Worm (Caenorhabditis elegans) whole organism, L2 larva: ENCODE results near the gene C14C10.10.

Experiments used
- F13H6.1 ChIP-seq: sonication (generic microtip); optimal IDR thresholded peaks from 2 replicates; lab custom pipeline; 2016; ENCODE audit warnings: missing genetic modification characterization, missing compliant biosample characterization
- R02D3.7 ChIP-seq: fragments of 150-350 bp; optimal IDR thresholded peaks from 2 replicates; lab custom pipeline; 2014; ENCODE audit warnings: missing biosample characterization, missing genetic modification characterization
- Y55F3AM.14 ChIP-seq: fragments of 200-800 bp; sonication (Bioruptor generic); optimal IDR thresholded peaks from 2 replicates; lab custom pipeline; 2018; ENCODE audit warnings: mild to moderate bottlenecking, missing genetic modification characterization, missing compliant biosample characterization
- ZK546.5 ChIP-seq: sonication (generic microtip); optimal IDR thresholded peaks from 2 replicates; lab custom pipeline; 2017; ENCODE audit warnings: missing biosample characterization, missing genetic modification characterization
- alr-1 ChIP-seq: fragments of 150-350 bp; optimal IDR thresholded peaks from 2 replicates; lab custom pipeline; 2014; ENCODE audit warnings: missing biosample characterization, missing genetic modification characterization
- aly-2 ChIP-seq: fragments of 150-350 bp; optimal IDR thresholded peaks from 2 replicates; lab custom pipeline; 2014; ENCODE audit warnings: missing biosample characterization, missing genetic modification characterization
- ama-1 ChIP-seq: fragments of 150-350 bp; optimal IDR thresholded peaks from 2 replicates; lab custom pipeline; 2018; ENCODE audit warnings: inconsistent platforms
- ceh-16 ChIP-seq: fragments of 150-350 bp; optimal IDR thresholded peaks from 2 replicates; lab custom pipeline; 2014; ENCODE audit warnings: missing biosample characterization, missing genetic modification characterization
- crh-2 ChIP-seq: sonication (generic microtip); optimal IDR thresholded peaks from 2 replicates; lab custom pipeline; 2017; ENCODE audit warnings: missing biosample characterization, missing genetic modification characterization
- dmd-4 ChIP-seq: sonication (generic microtip); optimal IDR thresholded peaks from 2 replicates; lab custom pipeline; 2017; ENCODE audit warnings: missing biosample characterization, missing genetic modification characterization
- egl-27 ChIP-seq: sonication (generic microtip); optimal IDR thresholded peaks from 3 replicates; lab custom pipeline; 2017; ENCODE audit warnings: missing biosample characterization, missing genetic modification reagents, missing genetic modification characterization
- elt-1 ChIP-seq: fragments of 150-350 bp; optimal IDR thresholded peaks from 2 replicates; lab custom pipeline; 2014; ENCODE audit warnings: missing biosample characterization, missing genetic modification characterization
- elt-3 ChIP-seq: sonication (generic microtip); optimal IDR thresholded peaks from 2 replicates; lab custom pipeline; 2017; ENCODE audit warnings: missing biosample characterization, missing genetic modification characterization
- fos-1 ChIP-seq: fragments of 150-350 bp; optimal IDR thresholded peaks from 2 replicates; lab custom pipeline; 2014; ENCODE audit warnings: missing biosample characterization, missing genetic modification characterization
- gmeb-1 ChIP-seq: fragments of 150-350 bp; optimal IDR thresholded peaks from 2 replicates; lab custom pipeline; 2014; ENCODE audit warnings: missing biosample characterization, missing genetic modification characterization
- lin-13 ChIP-seq: fragments of 150-350 bp; optimal IDR thresholded peaks from 2 replicates; lab custom pipeline; 2014; ENCODE audit warnings: missing biosample characterization, missing genetic modification reagents, missing genetic modification characterization
- lin-39 ChIP-seq: fragments of 150-350 bp; optimal IDR thresholded peaks from 2 replicates; lab custom pipeline; 2014; ENCODE audit warnings: missing biosample characterization, missing genetic modification reagents, missing genetic modification characterization
- lsy-2 ChIP-seq, 2 experiments: fragments of 150-350 bp in 1 of 2; sonication (generic microtip) in 1 of 2; optimal IDR thresholded peaks; 2 replicates each; lab custom pipeline; 2014 to 2017; ENCODE audit warnings: missing biosample characterization in 2 of 2, missing genetic modification characterization in 2 of 2
- mbf-1 ChIP-seq: sonication (generic microtip); optimal IDR thresholded peaks from 2 replicates; lab custom pipeline; 2017; ENCODE audit warnings: missing biosample characterization, missing genetic modification characterization
- mdl-1 ChIP-seq, 2 experiments: fragments of 150-350 bp in 1 of 2; sonication (generic microtip) in 1 of 2; optimal IDR thresholded peaks; 2 replicates each; lab custom pipeline; 2017; ENCODE audit warnings: missing biosample characterization in 2 of 2, missing genetic modification characterization in 2 of 2
- nhr-12 ChIP-seq: fragments of 150-350 bp; optimal IDR thresholded peaks from 2 replicates; lab custom pipeline; 2014; ENCODE audit warnings: missing biosample characterization, missing genetic modification characterization
- nhr-129 ChIP-seq: fragments of 150-350 bp; optimal IDR thresholded peaks from 2 replicates; lab custom pipeline; 2014; ENCODE audit warnings: missing biosample characterization, missing genetic modification characterization
- nhr-21 ChIP-seq: fragments of 150-350 bp; optimal IDR thresholded peaks from 2 replicates; lab custom pipeline; 2014; ENCODE audit warnings: missing biosample characterization, missing genetic modification characterization
- nhr-23 ChIP-seq: fragments of 150-350 bp; optimal IDR thresholded peaks from 2 replicates; lab custom pipeline; 2014; ENCODE audit warnings: missing biosample characterization, missing genetic modification reagents, missing genetic modification characterization
- nhr-237 ChIP-seq: fragments of 150-350 bp; optimal IDR thresholded peaks from 2 replicates; lab custom pipeline; 2014; ENCODE audit warnings: missing biosample characterization, missing genetic modification characterization
- nhr-25 ChIP-seq: fragments of 150-350 bp; sonication (generic microtip); optimal IDR thresholded peaks from 3 replicates; lab custom pipeline; 2014; ENCODE audit warnings: missing biosample characterization, missing genetic modification characterization
- nhr-6 ChIP-seq: fragments of 150-350 bp; optimal IDR thresholded peaks from 2 replicates; lab custom pipeline; 2014; ENCODE audit warnings: missing biosample characterization, missing genetic modification characterization
- nhr-77 ChIP-seq: fragments of 150-350 bp; optimal IDR thresholded peaks from 2 replicates; lab custom pipeline; 2014; ENCODE audit warnings: missing biosample characterization, missing genetic modification characterization
- sem-4 ChIP-seq: fragments of 150-350 bp; optimal IDR thresholded peaks from 2 replicates; lab custom pipeline; 2014; ENCODE audit warnings: missing biosample characterization, missing genetic modification reagents, missing genetic modification characterization
- skn-1 ChIP-seq: sonication (generic microtip); optimal IDR thresholded peaks from 2 replicates; lab custom pipeline; 2017; ENCODE audit warnings: missing biosample characterization, missing genetic modification characterization
- snpc-4 ChIP-seq: fragments of 150-350 bp; optimal IDR thresholded peaks from 2 replicates; lab custom pipeline; 2014; ENCODE audit warnings: missing biosample characterization, missing genetic modification characterization
- unc-39 ChIP-seq: fragments of 150-350 bp; optimal IDR thresholded peaks from 2 replicates; lab custom pipeline; 2014; ENCODE audit warnings: missing biosample characterization, missing genetic modification characterization
- unc-55 ChIP-seq: fragments of 150-350 bp; sonication (generic microtip); optimal IDR thresholded peaks from 3 replicates; lab custom pipeline; 2014; ENCODE audit warnings: missing biosample characterization, missing genetic modification reagents, missing genetic modification characterization
- unc-62 ChIP-seq: fragments of 150-350 bp; optimal IDR thresholded peaks from 2 replicates; lab custom pipeline; 2014; ENCODE audit warnings: missing biosample characterization, missing genetic modification reagents, missing genetic modification characterization
- ztf-1 ChIP-seq: fragments of 200-800 bp; sonication (Bioruptor generic); conservative IDR thresholded peaks from 2 replicates; pipeline ENCODE4 v1.3.6; 2022; ENCODE audit warnings: missing genetic modification characterization, missing compliant biosample characterization
- ztf-11 ChIP-seq: sonication (generic microtip); optimal IDR thresholded peaks from 2 replicates; lab custom pipeline; 2017; ENCODE audit warnings: missing biosample characterization, missing genetic modification characterization
- ztf-4 ChIP-seq: fragments of 150-350 bp; optimal IDR thresholded peaks from 2 replicates; lab custom pipeline; 2014; ENCODE audit warnings: missing biosample characterization, missing genetic modification characterization

C14C10.10 gene

DNA sequence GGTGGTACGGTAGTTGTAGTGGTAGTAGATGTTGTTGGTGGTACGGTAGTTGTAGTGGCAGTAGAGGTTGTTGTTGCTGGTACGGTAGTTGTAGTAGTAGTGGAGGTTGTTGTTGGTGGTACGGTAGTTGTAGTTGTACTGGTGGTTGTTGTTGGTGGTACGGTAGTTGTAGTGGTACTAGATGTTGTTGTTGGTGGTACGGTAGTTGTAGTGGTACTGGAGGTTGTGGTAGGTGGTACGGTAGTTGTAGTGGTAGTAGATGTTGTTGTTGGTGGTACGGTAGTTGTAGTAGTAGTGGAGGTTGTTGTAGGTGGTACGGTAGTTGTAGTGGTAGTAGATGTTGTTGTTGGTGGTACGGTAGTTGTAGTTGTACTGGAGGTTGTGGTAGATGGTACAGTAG, 34.1 kb upstream of the C14C10.10 start:
- no peak for TF ChIP-seq nhr-129 (tag; lab: Kevin White, UChicago)
- TF ChIP-seq ama-1: no peak
- TF ChIP-seq ceh-16: no peak
- no peak for TF ChIP-seq sem-4 (tag; lab: Kevin White, UChicago)
- TF ChIP-seq Y55F3AM.14 (GFP tag; lab: Kevin White, UChicago): no peak

DNA sequence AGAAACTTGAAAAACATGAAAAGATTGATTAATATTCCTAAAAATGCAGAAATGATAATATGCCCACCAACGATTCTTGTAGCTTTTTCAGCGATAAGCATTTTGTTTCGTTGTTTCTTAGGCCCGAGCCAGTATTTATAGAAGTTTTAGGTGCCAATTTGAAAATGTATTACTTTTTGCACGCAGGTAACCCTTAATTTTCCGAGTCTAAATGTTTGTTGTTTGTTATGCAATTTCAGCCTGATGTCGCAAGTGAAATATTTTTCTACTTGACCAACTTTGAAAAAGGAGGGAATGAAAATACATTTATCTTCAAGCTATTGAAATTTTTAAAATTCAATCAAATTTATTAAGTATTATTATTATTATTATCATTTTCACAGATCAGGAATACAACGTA, 33.1 kb upstream of the C14C10.10 start, which contains the start of gene srx-113:
TSS of gene srx-113 (minus strand) at position 101 of the 400 bp plus-strand sequence.
- TF ChIP-seq alr-1 (no peak), aly-2 (no peak), nhr-25 (no peak), F13H6.1 (tag; lab: Kevin White, UChicago) (no peak), elt-3 (no peak), ama-1 (no peak), nhr-6 (no peak), nhr-237 (tag; lab: Kevin White, UChicago) (no peak), lsy-2 (tag; optimal IDR thresholded peaks at IDR 0.05; lab: Kevin White, UChicago) (no peak), elt-1 (no peak), nhr-21 (tag; lab: Kevin White, UChicago) (no peak), dmd-4 (tag; lab: Kevin White, UChicago) (no peak)

DNA sequence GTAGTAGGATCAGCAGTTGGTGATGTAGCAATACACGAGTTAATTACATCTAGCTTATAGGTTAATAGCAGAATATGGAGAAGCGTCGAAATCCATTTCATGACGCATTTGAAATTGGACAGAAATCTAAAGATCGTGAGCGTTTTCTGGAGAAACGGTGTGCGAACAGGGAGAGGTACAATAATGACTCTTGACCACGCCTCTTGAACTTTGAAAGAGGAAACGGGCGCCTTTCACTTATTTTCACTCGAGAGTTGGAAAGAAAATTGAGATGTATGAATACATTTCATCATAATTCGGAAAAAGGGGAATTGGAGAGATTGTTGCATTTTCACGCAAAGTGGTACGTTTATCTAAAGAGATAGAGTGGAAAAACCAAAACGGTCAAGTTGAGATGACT, 30.8 kb upstream of the C14C10.10 start, which contains the start of gene F56H9.6:
TSS of gene F56H9.6 (minus strand) at position 101 of the 400 bp plus-strand sequence.
- TF ChIP-seq snpc-4 (tag; lab: Kevin White, UChicago) (no peak), alr-1 (no peak), unc-39 (tag; lab: Kevin White, UChicago) (no peak), unc-55 (GFP tag; lab: Kevin White, UChicago) (no peak), Y55F3AM.14 (GFP tag; lab: Kevin White, UChicago) (no peak), ztf-4 (no peak), crh-2 (no peak), nhr-237 (tag; lab: Kevin White, UChicago) (no peak), nhr-23 (tag; lab: Kevin White, UChicago) (no peak), nhr-129 (tag; lab: Kevin White, UChicago) (no peak), unc-62 (GFP tag; lab: Kevin White, UChicago) (no peak), aly-2 (no peak), ceh-16 (no peak), ztf-11 (tag; lab: Kevin White, UChicago) (no peak), lin-39 (tag; lab: Kevin White, UChicago) (no peak), elt-1 (no peak), skn-1 (tag; lab: Kevin White, UChicago) (no peak)

DNA sequence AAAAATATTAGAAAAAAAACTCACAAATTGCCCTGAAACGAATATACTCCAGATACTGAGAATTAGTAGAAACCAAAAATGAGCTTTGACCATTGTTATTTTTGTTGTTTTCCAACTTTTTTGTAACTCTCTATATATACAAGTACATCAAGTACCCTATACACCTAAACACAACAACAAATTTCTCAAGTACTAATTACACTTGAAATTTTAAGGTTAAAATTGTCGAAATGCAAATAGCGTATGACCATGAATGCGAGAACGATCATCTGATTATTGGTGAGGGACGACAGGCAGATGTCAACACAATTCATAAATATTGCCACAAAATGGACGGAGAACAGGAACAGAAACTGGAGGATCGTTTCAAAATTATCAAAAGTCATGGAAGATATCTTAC, 25.4 kb upstream of the C14C10.10 start, which contains the start of gene F56H9.9:
TSS of gene F56H9.9 (minus strand) at position 101 of the 400 bp plus-strand sequence.
- no peak for TF ChIP-seq mbf-1 (tag; lab: Kevin White, UChicago)
- TF ChIP-seq elt-3: no peak
- no peak for TF ChIP-seq unc-39 (tag; lab: Kevin White, UChicago)
- no peak for TF ChIP-seq R02D3.7
- no peak for TF ChIP-seq Y55F3AM.14 (GFP tag; lab: Kevin White, UChicago)
- no peak for TF ChIP-seq crh-2
- TF ChIP-seq gmeb-1 (tag; lab: Kevin White, UChicago): no peak
- TF ChIP-seq elt-1: no peak

DNA sequence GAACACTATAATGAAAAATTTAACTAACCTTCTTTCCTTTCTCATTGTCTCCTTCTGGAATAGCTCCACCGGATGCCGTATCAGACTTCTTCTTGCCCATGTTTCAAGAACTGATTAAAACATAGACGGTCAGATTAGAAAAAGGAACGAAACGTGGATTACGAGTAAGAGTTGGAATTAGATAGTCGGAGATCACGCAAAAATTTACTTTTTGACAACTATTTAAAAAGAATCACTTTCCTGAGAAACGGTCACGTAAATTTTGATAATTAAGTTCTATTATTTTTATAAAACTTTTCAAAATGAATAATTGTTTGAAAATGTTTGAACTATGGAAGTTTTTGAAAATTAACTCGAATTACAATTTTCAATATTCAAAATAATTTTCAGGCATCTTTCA, 13.2 kb upstream of the C14C10.10 start, which contains the start of gene cyc-2.2:
TSS of gene cyc-2.2 (minus strand) at position 101 of the 400 bp plus-strand sequence.
- TF ChIP-seq nhr-129 (tag; lab: Kevin White, UChicago): no peak
- no peak for TF ChIP-seq fos-1 (tag; lab: Kevin White, UChicago)
- no peak for TF ChIP-seq Y55F3AM.14 (GFP tag; lab: Kevin White, UChicago)
- no peak for TF ChIP-seq nhr-77 (tag; lab: Kevin White, UChicago)
- TF ChIP-seq lsy-2 (tag; optimal IDR thresholded peaks at IDR 0.05; lab: Kevin White, UChicago): no peak
- no peak for TF ChIP-seq unc-62 (GFP tag; lab: Kevin White, UChicago)
- no peak for TF ChIP-seq egl-27 (tag; lab: Kevin White, UChicago)
- TF ChIP-seq dmd-4 (tag; lab: Kevin White, UChicago): no peak
- no peak for TF ChIP-seq ceh-16
- TF ChIP-seq R02D3.7: no peak
- no peak for TF ChIP-seq ztf-11 (tag; lab: Kevin White, UChicago)
- no peak for TF ChIP-seq mdl-1 (tag; optimal IDR thresholded peaks at IDR 0.05; lab: Kevin White, UChicago)

DNA sequence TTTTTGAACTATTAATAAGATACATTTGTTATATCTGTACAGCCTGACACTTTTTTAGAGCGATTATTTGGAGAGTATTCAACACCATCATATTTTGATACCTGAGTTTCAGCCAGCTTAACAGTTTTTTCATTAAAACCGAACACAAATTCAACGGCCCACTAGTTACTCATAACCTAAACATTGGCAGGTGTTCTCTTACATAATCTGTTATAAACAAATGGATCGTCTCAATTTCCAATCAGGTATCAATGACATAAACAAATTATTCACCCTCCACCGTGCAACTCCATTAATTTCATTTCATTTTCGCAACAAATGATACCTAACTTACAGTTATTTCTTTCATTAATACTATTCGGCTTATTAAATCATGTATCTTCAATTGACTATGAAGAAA, 12.1 kb upstream of the C14C10.10 start, which contains the start of gene cubn-1:
TSS of gene cubn-1 (plus strand) at position 301 of the 400 bp plus-strand sequence.
- no peak for TF ChIP-seq snpc-4 (tag; lab: Kevin White, UChicago)
- TF ChIP-seq fos-1 (tag; lab: Kevin White, UChicago): no peak
- no peak for TF ChIP-seq ZK546.5 (tag; lab: Kevin White, UChicago)
- no peak for TF ChIP-seq nhr-12
- no peak for TF ChIP-seq ztf-1 (GFP tag; lab: Robert Waterston, UW)
- TF ChIP-seq ama-1: no peak
- no peak for TF ChIP-seq Y55F3AM.14 (GFP tag; lab: Kevin White, UChicago)
- no peak for TF ChIP-seq R02D3.7
- TF ChIP-seq ztf-4: no peak
- TF ChIP-seq nhr-237 (tag; lab: Kevin White, UChicago): no peak
- TF ChIP-seq lin-13: no peak
- TF ChIP-seq nhr-77 (tag; lab: Kevin White, UChicago): no peak
